Worm (Caenorhabditis elegans): ENCODE results near the gene crm-1.

The crm-1 gene

ce11 chrV:10281374-10281773 lies 50.5 kb downstream of the crm-1 start, which contains the start of gene lys-2:
Gene lys-2, minus strand, starts transcription at chrV:10281474.
- peak; percentile 95 for TF ChIP-seq pqm-1 (tag; optimal IDR thresholded peaks at IDR 0.05)
- TF ChIP-seq pha-4 (tag; optimal IDR thresholded peaks at IDR 0.05) = peak; percentile 20
- TF ChIP-seq jun-1 (tag; optimal IDR thresholded peaks at IDR 0.05) = peak; percentile 24
- TF ChIP-seq nhr-23 (tag; optimal IDR thresholded peaks at IDR 0.05) = no peak
- TF ChIP-seq mdl-1 (tag; optimal IDR thresholded peaks at IDR 0.05) = no peak
- peak; percentile 84 for TF ChIP-seq elt-2 (tag; optimal IDR thresholded peaks at IDR 0.05)
- TF ChIP-seq skn-1 (tag; optimal IDR thresholded peaks at IDR 0.05) = peak; percentile 8
- TF ChIP-seq ZK546.5 (tag; optimal IDR thresholded peaks at IDR 0.05) = no peak
- no peak for TF ChIP-seq nhr-11 (tag; optimal IDR thresholded peaks at IDR 0.05)

- TF ChIP-seq aly-2 (tag; optimal IDR thresholded peaks at IDR 0.05) (no peak), pha-4 (tag; optimal IDR thresholded peaks at IDR 0.05) (peak; percentile 34), fos-1 (tag; optimal IDR thresholded peaks at IDR 0.05) (peak; percentile 23), nhr-12 (tag; optimal IDR thresholded peaks at IDR 0.05) (no peak), pqm-1 (tag; optimal IDR thresholded peaks at IDR 0.05) (peak; percentile 85), jun-1 (tag; optimal IDR thresholded peaks at IDR 0.05) (peak; percentile 37), elt-2 (tag; optimal IDR thresholded peaks at IDR 0.05) (peak; percentile 89)
Measured at ce11 chrV:10280112-10280511, 51.8 kb downstream of the crm-1 start.

DNA sequence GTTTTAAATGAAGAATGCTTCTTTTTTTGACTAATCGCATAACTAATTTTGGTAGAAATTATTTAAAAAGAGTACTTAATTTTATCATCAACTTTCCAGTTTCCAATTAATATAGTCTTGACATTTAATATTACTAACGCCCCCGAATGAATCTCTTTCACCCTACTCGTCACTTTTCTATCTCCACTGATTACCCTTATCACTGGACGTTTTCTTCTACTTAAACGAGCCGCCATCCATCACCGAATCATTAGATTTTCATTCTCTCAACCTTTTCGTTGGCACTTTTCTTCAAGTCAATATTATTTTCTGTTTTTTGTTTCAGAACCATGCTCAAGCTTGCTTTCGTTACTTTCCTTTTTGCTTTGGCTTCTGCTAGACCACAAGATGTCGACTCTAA lies 54.3 kb downstream of the crm-1 start, which contains the start of gene lys-1:
Gene lys-1 (plus strand): TSS at position 326 of the 400 bp plus-strand sequence.
- TF ChIP-seq mdl-1 (tag; optimal IDR thresholded peaks at IDR 0.05) (no peak), ama-1 (optimal IDR thresholded peaks at IDR 0.05) (no peak), sea-2 (GFP tag; optimal IDR thresholded peaks at IDR 0.05) (no peak), lin-39 (tag; optimal IDR thresholded peaks at IDR 0.05) (no peak), nhr-76 (tag; optimal IDR thresholded peaks at IDR 0.05) (no peak), aly-2 (tag; optimal IDR thresholded peaks at IDR 0.05) (no peak), pqm-1 (tag; optimal IDR thresholded peaks at IDR 0.05) (peak; percentile 83), nhr-11 (tag; optimal IDR thresholded peaks at IDR 0.05) (no peak), mml-1 (tag; optimal IDR thresholded peaks at IDR 0.05) (no peak), elt-2 (tag; optimal IDR thresholded peaks at IDR 0.05) (peak; percentile 87), elt-1 (tag; optimal IDR thresholded peaks at IDR 0.05) (no peak), hmg-11 (tag; optimal IDR thresholded peaks at IDR 0.05) (no peak)

DNA sequence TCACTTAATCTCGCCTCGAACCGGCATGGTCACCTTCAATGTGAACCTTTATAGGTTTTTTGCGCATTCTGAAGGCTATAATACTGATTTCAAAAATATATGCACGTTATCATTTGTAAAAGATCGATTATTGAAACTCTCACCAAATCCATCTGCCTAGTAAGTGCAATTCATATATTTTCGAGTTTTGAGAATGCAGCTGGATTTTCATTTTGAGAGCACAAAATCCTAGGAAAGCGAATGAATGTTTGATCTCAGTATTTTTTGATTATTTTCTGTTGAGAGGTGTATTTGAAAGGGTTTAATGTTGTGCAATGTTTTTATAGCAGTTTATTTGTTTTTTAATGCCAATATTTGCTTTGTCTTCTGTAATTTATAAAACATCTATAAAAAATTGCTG lies 55.9 kb downstream of the crm-1 start:
- TF ChIP-seq hmg-11 (tag; optimal IDR thresholded peaks at IDR 0.05) (no peak), nhr-12 (tag; optimal IDR thresholded peaks at IDR 0.05) (no peak), skn-1 (tag; optimal IDR thresholded peaks at IDR 0.05) (no peak), elt-3 (tag; optimal IDR thresholded peaks at IDR 0.05) (no peak)

DNA sequence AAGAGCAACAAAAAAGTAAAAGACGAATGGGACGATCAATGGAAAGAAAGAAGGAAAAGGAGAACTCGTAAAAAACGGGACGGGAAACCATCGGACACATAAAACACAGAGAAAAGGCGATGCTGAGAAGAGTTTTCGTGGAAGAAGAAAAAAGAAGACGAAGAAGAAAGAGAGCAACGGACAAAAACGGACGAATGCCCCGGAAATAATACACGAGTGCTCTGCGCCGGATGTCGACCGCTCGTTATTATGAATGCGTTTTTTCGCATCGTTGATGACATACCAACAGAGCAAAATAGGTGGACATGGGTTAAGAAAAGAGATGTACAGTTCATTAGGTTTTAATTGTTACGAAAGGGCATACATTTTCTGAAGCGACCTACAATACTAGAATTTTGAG lies 56.3 kb downstream of the crm-1 start, which contains the start of gene Y22F5A.11:
Gene Y22F5A.11 (minus strand): TSS at position 28 of the 400 bp plus-strand sequence.
- TF ChIP-seq eor-1 (tag; optimal IDR thresholded peaks at IDR 0.05) (no peak), egl-5 (tag; optimal IDR thresholded peaks at IDR 0.05) (peak; percentile 46), snpc-4 (tag; optimal IDR thresholded peaks at IDR 0.05) (peak; percentile 68), lin-39 (tag; optimal IDR thresholded peaks at IDR 0.05) (peak; percentile 42), nfya-1 (tag; optimal IDR thresholded peaks at IDR 0.05; ENCODE audit: insufficient read depth) (peak; percentile 20), hmg-11 (tag; optimal IDR thresholded peaks at IDR 0.05) (peak; percentile 4), nhr-11 (tag; optimal IDR thresholded peaks at IDR 0.05) (no peak), nhr-12 (tag; optimal IDR thresholded peaks at IDR 0.05) (no peak)

ce11 chrV:10273837-10274236 lies 58.1 kb downstream of the crm-1 start:
- TF ChIP-seq nhr-11 (tag; optimal IDR thresholded peaks at IDR 0.05) (peak; percentile 46), hmg-11 (tag; optimal IDR thresholded peaks at IDR 0.05) (peak; percentile 76), nhr-67 (tag; optimal IDR thresholded peaks at IDR 0.05) (no peak), R02D3.7 (tag; optimal IDR thresholded peaks at IDR 0.05) (no peak), nfya-1 (tag; optimal IDR thresholded peaks at IDR 0.05; ENCODE audit: insufficient read depth) (peak; percentile 77), snpc-4 (tag; optimal IDR thresholded peaks at IDR 0.05) (peak; percentile 55), fkh-10 (GFP tag; optimal IDR thresholded peaks at IDR 0.05) (peak; percentile 85), eor-1 (tag; optimal IDR thresholded peaks at IDR 0.05) (no peak), ceh-28 (tag; optimal IDR thresholded peaks at IDR 0.05) (peak; percentile 56), sea-2 (GFP tag; optimal IDR thresholded peaks at IDR 0.05) (peak; percentile 64), elt-1 (tag; optimal IDR thresholded peaks at IDR 0.05) (peak; percentile 67), unc-62 (GFP tag; optimal IDR thresholded peaks at IDR 0.05) (peak; percentile 81), jun-1 (tag; optimal IDR thresholded peaks at IDR 0.05) (no peak)

Data from whole organism, L3 larva.